Fruit fly (Drosophila melanogaster): ENCODE measurements around the gene CG11951.
A peak's percentile ranks its signal among the peaks of the same experiment; 100 is the strongest.

Gene CG11951

dm6 chr3R:29220585-29220984 is 17.9 kb downstream of the CG11951 start:
- no peak for TF ChIP-seq CG8632 (GFP tag; optimal IDR thresholded peaks at IDR 0.05)
- no peak for TF ChIP-seq fd85E (GFP tag; optimal IDR thresholded peaks at IDR 0.05)
- TF ChIP-seq CG16779 (tag; optimal IDR thresholded peaks at IDR 0.05): no peak
- TF ChIP-seq topi (GFP tag; optimal IDR thresholded peaks at IDR 0.05): no peak
- no peak for TF ChIP-seq ss (GFP tag; optimal IDR thresholded peaks at IDR 0.05)

DNA sequence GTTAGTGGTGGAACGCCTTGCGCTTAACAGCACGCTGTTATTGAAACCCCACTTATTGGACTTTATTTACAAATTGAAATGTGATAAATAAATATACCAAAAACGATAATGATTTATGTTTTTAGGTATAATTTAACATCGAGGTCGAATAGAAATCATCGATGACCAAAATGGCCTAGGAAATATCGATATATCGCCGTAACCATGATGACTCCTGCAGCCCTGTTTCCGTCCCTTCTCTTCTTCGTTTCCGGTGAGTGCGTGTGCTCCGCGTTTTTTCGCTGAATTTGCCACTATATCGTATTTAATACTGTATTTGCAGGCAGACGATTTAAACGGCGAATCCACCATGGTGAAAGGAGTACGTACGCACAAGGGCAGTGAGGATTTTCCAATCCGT is 18.6 kb downstream of the CG11951 start, which contains the start of gene eEF1gamma:
eEF1gamma (plus strand) TSS at position 225 of the 400 bp plus-strand sequence.
- TF ChIP-seq svp (GFP tag): no peak
- no peak for TF ChIP-seq Eip93F (GFP tag; optimal IDR thresholded peaks at IDR 0.05)
- no peak for TF ChIP-seq CG10631 (GFP tag; optimal IDR thresholded peaks at IDR 0.05)
- TF ChIP-seq CG11902 (GFP tag; optimal IDR thresholded peaks at IDR 0.05): peak; percentile 64
- no peak for TF ChIP-seq Smox (GFP tag; optimal IDR thresholded peaks at IDR 0.05)
- TF ChIP-seq CG3919 (GFP tag; optimal IDR thresholded peaks at IDR 0.05): peak; percentile 96
- no peak for TF ChIP-seq spab (GFP tag; optimal IDR thresholded peaks at IDR 0.05)
- peak; percentile 91 for TF ChIP-seq vri (GFP tag; optimal IDR thresholded peaks at IDR 0.05)
- TF ChIP-seq CG15336 (GFP tag; IDR thresholded peaks at IDR 0.05): peak; percentile 65
- TF ChIP-seq Sox102F (GFP tag; optimal IDR thresholded peaks at IDR 0.05): peak; percentile 93
- TF ChIP-seq topi (GFP tag; optimal IDR thresholded peaks at IDR 0.05): peak; percentile 93
- peak; percentile 95 for TF ChIP-seq esn (GFP tag; optimal IDR thresholded peaks at IDR 0.05)
- TF ChIP-seq CG11294 (GFP tag; IDR thresholded peaks at IDR 0.05): peak; percentile 54; the same call in 1 of the 2 replicates
- TF ChIP-seq dac (GFP tag; optimal IDR thresholded peaks at IDR 0.05): peak; percentile 78
- peak; percentile 76 for TF ChIP-seq Ets21C (GFP tag; optimal IDR thresholded peaks at IDR 0.05)
- TF ChIP-seq CG1621 (tag; optimal IDR thresholded peaks at IDR 0.05): peak; percentile 85
- peak; percentile 91 for TF ChIP-seq CG31627 (GFP tag; optimal IDR thresholded peaks at IDR 0.05)
- TF ChIP-seq CG8119 (GFP tag; IDR thresholded peaks at IDR 0.05): peak; percentile 49; the same call in 2 of the 3 replicates
- peak; percentile 86 for TF ChIP-seq CG10669 (GFP tag; optimal IDR thresholded peaks at IDR 0.05)
- no peak for TF ChIP-seq Hr38 (GFP tag; optimal IDR thresholded peaks at IDR 0.05)
- TF ChIP-seq ss (GFP tag; optimal IDR thresholded peaks at IDR 0.05): peak; percentile 82 to 94
- TF ChIP-seq dsx (GFP tag; optimal IDR thresholded peaks at IDR 0.05; ENCODE audit: poor library complexity, severe bottlenecking): peak; percentile 66
- TF ChIP-seq CG6163 (GFP tag; IDR thresholded peaks at IDR 0.05): peak; percentile 96
- TF ChIP-seq Hr4 (GFP tag; optimal IDR thresholded peaks at IDR 0.05): peak; percentile 75
- peak; percentile 85 for TF ChIP-seq CG6808 (GFP tag; optimal IDR thresholded peaks at IDR 0.05)
- peak; percentile 71 for TF ChIP-seq CG32006 (GFP tag; optimal IDR thresholded peaks at IDR 0.05)
- no peak for TF ChIP-seq achi (GFP tag; optimal IDR thresholded peaks at IDR 0.05)
- peak; percentile 92 for TF ChIP-seq CG34406 (GFP tag; optimal IDR thresholded peaks at IDR 0.05)
- TF ChIP-seq CG8319 (GFP tag; optimal IDR thresholded peaks at IDR 0.05): peak; percentile 89
- TF ChIP-seq lz (GFP tag; optimal IDR thresholded peaks at IDR 0.05): peak; percentile 94
- TF ChIP-seq fd59A (GFP tag; optimal IDR thresholded peaks at IDR 0.05): peak; percentile 80
- peak; percentile 87 for TF ChIP-seq CG7368 (GFP tag; optimal IDR thresholded peaks at IDR 0.05)
- peak; percentile 91 for TF ChIP-seq OdsH (GFP tag; optimal IDR thresholded peaks at IDR 0.05)
- peak; percentile 97 for TF ChIP-seq Eip78C (GFP tag)
- no peak for TF ChIP-seq CG9139 (GFP tag; optimal IDR thresholded peaks at IDR 0.05)
- peak; percentile 94 for TF ChIP-seq net (GFP tag; optimal IDR thresholded peaks at IDR 0.05)
- peak; percentile 90 for TF ChIP-seq pdm3 (GFP tag; optimal IDR thresholded peaks at IDR 0.05)
- peak; percentile 93 for TF ChIP-seq eg (GFP tag; IDR thresholded peaks at IDR 0.05)
- TF ChIP-seq Sox14 (GFP tag; optimal IDR thresholded peaks at IDR 0.05): peak; percentile 86
- peak; percentile 93 for TF ChIP-seq Met (GFP tag; optimal IDR thresholded peaks at IDR 0.05)
- TF ChIP-seq fkh (GFP tag; optimal IDR thresholded peaks at IDR 0.05): peak; percentile 94
- peak; percentile 65 for TF ChIP-seq Ets96B (tag; optimal IDR thresholded peaks at IDR 0.05)
- peak; percentile 88 for TF ChIP-seq CG6792 (GFP tag; optimal IDR thresholded peaks at IDR 0.05)
- TF ChIP-seq CG6854 (GFP tag; optimal IDR thresholded peaks at IDR 0.05): peak; percentile 98
- TF ChIP-seq Sox15 (GFP tag; optimal IDR thresholded peaks at IDR 0.05): peak; percentile 66
- TF ChIP-seq cyc (GFP tag; optimal IDR thresholded peaks at IDR 0.05): peak; percentile 92
- TF ChIP-seq fd85E (GFP tag; optimal IDR thresholded peaks at IDR 0.05): peak; percentile 86
- peak; percentile 91 for TF ChIP-seq acj6 (GFP tag; optimal IDR thresholded peaks at IDR 0.05)
